Worm (Caenorhabditis elegans): Measurements from ENCODE around the gene F38B7.3.

The F38B7.3 gene

ce11 chrV:11532964-11533363 lies 15.9 kb upstream of the F38B7.3 start (continued):
- no peak for TF ChIP-seq ztf-7 (tag; optimal IDR thresholded peaks at IDR 0.05)
- TF ChIP-seq madf-5 (GFP tag; IDR thresholded peaks at IDR 0.05) = peak; percentile 57 to 69; a peak in 3 of 4 replicates
- no peak for TF ChIP-seq unc-130 (GFP tag; optimal IDR thresholded peaks at IDR 0.05)
- no peak for TF ChIP-seq fkh-10 (GFP tag; optimal IDR thresholded peaks at IDR 0.05)
- TF ChIP-seq attf-4 (tag; optimal IDR thresholded peaks at IDR 0.05) = no peak
- peak; percentile 42; the same call in 1 of the 2 replicates for TF ChIP-seq lim-7 (GFP tag; IDR thresholded peaks at IDR 0.05)
- peak; percentile 34; the same call in 1 of the 2 replicates for TF ChIP-seq hmg-1.1 (GFP tag; IDR thresholded peaks at IDR 0.05)
- TF ChIP-seq ZK546.5 (tag; optimal IDR thresholded peaks at IDR 0.05) = no peak
- TF ChIP-seq ceh-82 (tag; optimal IDR thresholded peaks at IDR 0.05) = no peak
- peak; percentile 25 for TF ChIP-seq mep-1 (tag; optimal IDR thresholded peaks at IDR 0.05)
- no peak for TF ChIP-seq ceh-32 (tag; optimal IDR thresholded peaks at IDR 0.05; ENCODE audit: poor library complexity)
- TF ChIP-seq vab-7 (GFP tag; IDR thresholded peaks at IDR 0.05) = no peak
- no peak for TF ChIP-seq ces-1 (GFP tag; optimal IDR thresholded peaks at IDR 0.05)
- no peak for TF ChIP-seq daf-12 (tag; optimal IDR thresholded peaks at IDR 0.05)
- no peak for TF ChIP-seq dve-1 (tag; optimal IDR thresholded peaks at IDR 0.05; ENCODE audit: insufficient read depth)
- TF ChIP-seq snpc-1.2 (GFP tag; IDR thresholded peaks at IDR 0.05) = no peak
- TF ChIP-seq nhr-42 (GFP tag; IDR thresholded peaks at IDR 0.05) = no peak
- no peak for TF ChIP-seq tag-97 (GFP tag; IDR thresholded peaks at IDR 0.05)
- TF ChIP-seq egl-27 (tag; optimal IDR thresholded peaks at IDR 0.05) = no peak
- TF ChIP-seq zip-11 (GFP tag; IDR thresholded peaks at IDR 0.05) = no peak
- no peak for TF ChIP-seq aly-2 (tag; optimal IDR thresholded peaks at IDR 0.05)
- TF ChIP-seq T26A8.4 (GFP tag; IDR thresholded peaks at IDR 0.05) = 0 out of 2 replicates have a peak, but pooled peaks have one; percentile 33
- TF ChIP-seq F49E8.2 (tag; optimal IDR thresholded peaks at IDR 0.05; ENCODE audit: borderline replicate concordance) = no peak
- TF ChIP-seq nhr-28 (tag; optimal IDR thresholded peaks at IDR 0.05) = peak; percentile 58
- no peak for TF ChIP-seq ztf-11 (tag; optimal IDR thresholded peaks at IDR 0.05)
- no peak for TF ChIP-seq F37D6.2 (tag; optimal IDR thresholded peaks at IDR 0.05)
- no peak for TF ChIP-seq saeg-2 (GFP tag; IDR thresholded peaks at IDR 0.05)
- TF ChIP-seq php-3 (GFP tag; IDR thresholded peaks at IDR 0.05) = no peak
- TF ChIP-seq mxl-3 (GFP tag; optimal IDR thresholded peaks at IDR 0.05) = peak; percentile 62
- no peak for TF ChIP-seq dmd-9 (GFP tag; IDR thresholded peaks at IDR 0.05)
- no peak for TF ChIP-seq ceh-20 (GFP tag; IDR thresholded peaks at IDR 0.05)

DNA sequence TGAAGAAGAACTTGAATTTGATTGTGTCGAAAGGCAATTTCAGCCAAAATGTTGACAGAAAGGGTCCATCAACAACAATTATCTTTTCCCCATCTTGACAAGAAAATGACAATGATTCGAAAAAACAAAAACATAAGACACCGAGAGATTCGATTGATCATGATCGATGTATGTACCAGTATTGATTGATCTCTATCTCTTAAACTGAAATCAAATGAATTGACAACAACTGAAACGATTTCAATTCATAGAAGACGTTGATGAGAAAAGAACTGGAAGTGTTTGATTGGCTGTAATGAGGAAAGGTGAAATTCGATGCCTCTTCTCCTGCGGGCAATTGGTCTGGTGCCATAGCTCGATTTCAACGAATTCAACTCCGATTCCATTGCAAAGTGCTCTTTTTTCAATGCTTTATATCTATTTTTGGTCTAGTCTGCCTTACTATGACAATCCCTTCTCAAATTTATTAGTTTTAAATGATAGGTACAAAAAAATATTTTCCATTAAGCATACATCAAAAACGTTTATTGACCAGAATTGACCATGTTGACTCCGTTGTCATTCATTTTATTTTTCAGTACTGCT lies 15.4 kb upstream of the F38B7.3 start:
- 0 out of 2 replicates have a peak, but pooled peaks have one; percentile 51 for TF ChIP-seq D1046.2 (GFP tag; IDR thresholded peaks at IDR 0.05)
- 0 out of 2 replicates have a peak, but pooled peaks have one; percentile 39 for TF ChIP-seq pha-4 (GFP tag; IDR thresholded peaks at IDR 0.05)
- no peak for TF ChIP-seq pha-4 (tag; optimal IDR thresholded peaks at IDR 0.05)
- TF ChIP-seq daf-16 (GFP tag; optimal IDR thresholded peaks at IDR 0.05) = peak in 1 of 2 experiments; percentile 29
- no peak for TF ChIP-seq daf-16 (tag; optimal IDR thresholded peaks at IDR 0.05)
- TF ChIP-seq aha-1 (tag) = peak; percentile 93
- no peak for TF ChIP-seq snpc-4 (tag; optimal IDR thresholded peaks at IDR 0.05)
- TF ChIP-seq unc-62 (GFP tag; optimal IDR thresholded peaks at IDR 0.05 in 1 of 2) = peak in 1 of 2 experiments; percentile 93
- no peak for TF ChIP-seq unc-62 (tag; optimal IDR thresholded peaks at IDR 0.05)
- no peak for TF ChIP-seq nhr-111 (GFP tag; optimal IDR thresholded peaks at IDR 0.05)
- no peak for TF ChIP-seq fos-1 (tag; optimal IDR thresholded peaks at IDR 0.05)

Measured in whole organism, L4 larva.